Worm (Caenorhabditis elegans) whole organism, L2 larva: ENCODE data around the gene T07F10.3.

ENCODE experiments used
- ZK546.5 ChIP-seq: sonication (generic microtip); optimal IDR thresholded peaks from 2 replicates; lab custom pipeline; 2017; ENCODE audit warnings: missing biosample characterization, missing genetic modification characterization
- ceh-82 ChIP-seq: fragments of 150-350 bp; optimal IDR thresholded peaks from 2 replicates; lab custom pipeline; 2014; ENCODE audit warnings: missing biosample characterization, missing genetic modification characterization
- egl-27 ChIP-seq: sonication (generic microtip); optimal IDR thresholded peaks from 3 replicates; lab custom pipeline; 2017; ENCODE audit warnings: missing biosample characterization, missing genetic modification reagents, missing genetic modification characterization
- gmeb-1 ChIP-seq: fragments of 150-350 bp; optimal IDR thresholded peaks from 2 replicates; lab custom pipeline; 2014; ENCODE audit warnings: missing biosample characterization, missing genetic modification characterization
- lin-11 ChIP-seq: fragments of 150-350 bp; sonication (generic microtip); optimal IDR thresholded peaks from 2 replicates; lab custom pipeline; 2014; ENCODE audit warnings: missing biosample characterization, missing genetic modification characterization, inconsistent platforms, mixed read lengths
- lin-13 ChIP-seq: fragments of 150-350 bp; optimal IDR thresholded peaks from 2 replicates; lab custom pipeline; 2014; ENCODE audit warnings: missing biosample characterization, missing genetic modification reagents, missing genetic modification characterization
- nhr-11 ChIP-seq: fragments of 150-350 bp; optimal IDR thresholded peaks from 2 replicates; lab custom pipeline; 2014; ENCODE audit warnings: missing biosample characterization, missing genetic modification characterization
- nhr-237 ChIP-seq: fragments of 150-350 bp; optimal IDR thresholded peaks from 2 replicates; lab custom pipeline; 2014; ENCODE audit warnings: missing biosample characterization, missing genetic modification characterization
- sma-3 ChIP-seq: sonication (generic microtip); optimal IDR thresholded peaks from 2 replicates; lab custom pipeline; 2016; ENCODE audit warnings: missing genetic modification reagents, missing genetic modification characterization, missing compliant biosample characterization
- snpc-4 ChIP-seq: fragments of 150-350 bp; optimal IDR thresholded peaks from 2 replicates; lab custom pipeline; 2014; ENCODE audit warnings: missing biosample characterization, missing genetic modification characterization
- unc-39 ChIP-seq: fragments of 150-350 bp; optimal IDR thresholded peaks from 2 replicates; lab custom pipeline; 2014; ENCODE audit warnings: missing biosample characterization, missing genetic modification characterization

DNA sequence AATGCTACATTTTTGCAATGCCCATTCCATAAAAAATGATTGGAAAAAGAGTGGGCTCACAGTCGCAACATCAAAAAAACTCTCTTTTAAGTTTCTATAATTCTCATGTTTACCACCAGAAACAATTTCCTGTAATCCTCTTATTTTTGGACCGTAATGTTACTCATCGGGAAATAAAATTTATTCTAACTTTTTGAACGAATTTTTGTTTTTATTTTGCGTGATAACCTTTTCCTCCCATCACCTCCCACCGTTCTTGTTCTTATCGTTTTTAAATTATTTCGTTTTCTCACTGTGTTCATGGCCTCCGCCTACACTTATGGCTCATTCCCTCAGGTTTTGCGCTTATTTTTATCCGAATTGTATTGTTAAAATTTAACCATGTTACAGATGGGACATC is 10.7 kb downstream of the T07F10.3 start, which contains the start of gene anp-1:
- TF ChIP-seq nhr-237 (no peak), gmeb-1 (tag; lab: Kevin White, UChicago) (no peak), sma-3 (no peak), ZK546.5 (tag; lab: Kevin White, UChicago) (no peak), lin-13 (GFP tag; lab: Kevin White, UChicago) (no peak), unc-39 (tag; lab: Kevin White, UChicago) (no peak), ceh-82 (no peak), lin-11 (tag; lab: Kevin White, UChicago) (no peak), snpc-4 (tag; lab: Kevin White, UChicago) (no peak), egl-27 (tag; lab: Kevin White, UChicago) (no peak), nhr-11 (no peak)
